Worm (Caenorhabditis elegans) whole organism, young adult: ENCODE results near the gene C49C8.3.

Experiments used
- C06A6.2 ChIP-seq: fragments of 200-800 bp; sonication (Bioruptor generic); conservative IDR thresholded peaks from 2 replicates; pipeline ENCODE4 v1.3.6; 2022; ENCODE audit warnings: missing genetic modification characterization, missing compliant biosample characterization
- F22D6.2 ChIP-seq: sonication (generic microtip); optimal IDR thresholded peaks from 2 replicates; lab custom pipeline; 2016; ENCODE audit warnings: mild to moderate bottlenecking, missing genetic modification characterization, missing compliant biosample characterization
- F37B4.10 ChIP-seq: fragments of 200-800 bp; sonication (Bioruptor generic); IDR thresholded peaks from 2 replicates; pipeline ENCODE4 v1.3.6; 2022; ENCODE audit warnings: missing genetic modification characterization, missing compliant biosample characterization
- F52B5.7 ChIP-seq: sonication (generic microtip); optimal IDR thresholded peaks from 2 replicates; lab custom pipeline; 2016; ENCODE audit warnings: mild to moderate bottlenecking, missing genetic modification characterization, missing compliant biosample characterization
- F57C9.4 ChIP-seq: sonication (generic microtip); optimal IDR thresholded peaks from 2 replicates; lab custom pipeline; 2017; ENCODE audit warnings: mild to moderate bottlenecking, missing genetic modification characterization, missing compliant biosample characterization
- Y53F4B.3 ChIP-seq: fragments of 200-800 bp; sonication (Bioruptor generic); IDR thresholded peaks from 2 replicates; pipeline ENCODE4 v1.3.6; 2022; ENCODE audit warnings: missing genetic modification reagents, missing genetic modification characterization, missing compliant biosample characterization
- ZK185.1 ChIP-seq: sonication (generic microtip); optimal IDR thresholded peaks from 2 replicates; lab custom pipeline; 2016; ENCODE audit warnings: mild to moderate bottlenecking, missing genetic modification characterization, missing compliant biosample characterization; ENCODE audit not compliant: poor library complexity, severe bottlenecking
- ama-1 ChIP-seq, 3 experiments: fragments of 150-350 bp in 1 of 3; sonication (generic microtip) in 2 of 3; optimal IDR thresholded peaks; 2 replicates each; lab custom pipeline; 2014 to 2018; ENCODE audit warnings: missing biosample characterization in 2 of 3, missing genetic modification characterization in 2 of 3, missing genetic modification reagents in 2 of 3
- aptf-2 ChIP-seq: fragments of 200-800 bp; sonication (Bioruptor generic); conservative IDR thresholded peaks from 2 replicates; pipeline ENCODE4 v1.3.6; 2022; ENCODE audit warnings: missing genetic modification reagents, missing genetic modification characterization, missing compliant biosample characterization
- atf-7 ChIP-seq: sonication (generic microtip); optimal IDR thresholded peaks from 2 replicates; lab custom pipeline; 2017; ENCODE audit warnings: mild to moderate bottlenecking, missing genetic modification characterization, missing compliant biosample characterization
- athp-1 ChIP-seq: sonication (generic microtip); optimal IDR thresholded peaks from 2 replicates; lab custom pipeline; 2017; ENCODE audit warnings: mild to moderate bottlenecking, missing genetic modification characterization, missing compliant biosample characterization
- attf-3 ChIP-seq: fragments of 200-800 bp; sonication (Bioruptor generic); conservative IDR thresholded peaks from 2 replicates; pipeline ENCODE4 v1.3.6; 2022; ENCODE audit warnings: missing genetic modification reagents, missing genetic modification characterization, missing compliant biosample characterization
- attf-5 ChIP-seq: fragments of 200-800 bp; sonication (Bioruptor generic); optimal IDR thresholded peaks from 2 replicates; lab custom pipeline; 2018; ENCODE audit warnings: mild to moderate bottlenecking, missing genetic modification characterization, missing compliant biosample characterization
- attf-6 ChIP-seq: fragments of 200-800 bp; sonication (Bioruptor generic); IDR thresholded peaks from 2 replicates; pipeline ENCODE4 v1.3.6; 2022; ENCODE audit warnings: missing genetic modification reagents, missing genetic modification characterization, missing compliant biosample characterization
- ceh-58 ChIP-seq: fragments of 200-800 bp; sonication (Bioruptor generic); IDR thresholded peaks from 2 replicates; pipeline ENCODE4 v1.3.6; 2022; ENCODE audit warnings: missing genetic modification characterization, missing compliant biosample characterization
- ceh-91 ChIP-seq: fragments of 200-800 bp; sonication (Bioruptor generic); IDR thresholded peaks from 2 replicates; pipeline ENCODE4 v1.3.6; 2022; ENCODE audit warnings: missing genetic modification reagents, missing genetic modification characterization, missing compliant biosample characterization
- dpl-1 ChIP-seq: fragments of 150-350 bp; optimal IDR thresholded peaks from 2 replicates; lab custom pipeline; 2014; ENCODE audit warnings: missing biosample characterization, missing genetic modification reagents, missing genetic modification characterization
- efl-1 ChIP-seq: fragments of 150-350 bp; optimal IDR thresholded peaks from 2 replicates; lab custom pipeline; 2014; ENCODE audit warnings: missing biosample characterization, missing genetic modification reagents, missing genetic modification characterization
- him-1 ChIP-seq: sonication (generic microtip); optimal IDR thresholded peaks from 2 replicates; lab custom pipeline; 2016; ENCODE audit warnings: missing genotype, missing genetic modification reagents, missing genetic modification characterization, missing compliant biosample characterization
- hlh-12 ChIP-seq: sonication (generic microtip); optimal IDR thresholded peaks from 2 replicates; lab custom pipeline; 2016; ENCODE audit warnings: missing genetic modification characterization, missing compliant biosample characterization
- hrde-1 ChIP-seq: sonication (generic microtip); optimal IDR thresholded peaks from 2 replicates; lab custom pipeline; 2016; ENCODE audit warnings: missing genetic modification characterization, mild to moderate bottlenecking, missing compliant biosample characterization, moderate library complexity, missing genotype, missing genetic modification reagents, borderline replicate concordance
- hsf-1 ChIP-seq: fragments of 200-800 bp; sonication (Bioruptor generic); IDR thresholded peaks from 2 replicates; pipeline ENCODE4 v1.3.6; 2022; ENCODE audit warnings: missing genetic modification reagents, missing genetic modification characterization, missing compliant biosample characterization
- lag-1 ChIP-seq: fragments of 200-800 bp; sonication (Bioruptor generic); IDR thresholded peaks from 2 replicates; pipeline ENCODE4 v1.3.6; 2022; ENCODE audit warnings: missing genetic modification reagents, missing genetic modification characterization, missing compliant biosample characterization
- let-526 ChIP-seq: fragments of 200-800 bp; sonication (Bioruptor generic); IDR thresholded peaks from 2 replicates; pipeline ENCODE4 v1.3.6; 2022; ENCODE audit warnings: missing genetic modification reagents, missing genetic modification characterization, missing compliant biosample characterization
- lin-26 ChIP-seq: fragments of 200-800 bp; sonication (Bioruptor generic); IDR thresholded peaks from 2 replicates; pipeline ENCODE4 v1.3.6; 2022; ENCODE audit warnings: missing genetic modification reagents, missing genetic modification characterization, missing compliant biosample characterization
- lin-40 ChIP-seq: sonication (generic microtip); optimal IDR thresholded peaks from 2 replicates; lab custom pipeline; 2016; ENCODE audit warnings: missing genetic modification characterization, mild to moderate bottlenecking, missing compliant biosample characterization, missing genotype, missing genetic modification reagents
- lin-54 ChIP-seq: fragments of 200-800 bp; sonication (Bioruptor generic); optimal IDR thresholded peaks from 2 replicates; lab custom pipeline; 2018; ENCODE audit warnings: mild to moderate bottlenecking, missing genetic modification characterization, missing compliant biosample characterization
- lsl-1 ChIP-seq: fragments of 200-800 bp; sonication (Bioruptor generic); optimal IDR thresholded peaks from 2 replicates; lab custom pipeline; 2018; ENCODE audit warnings: mild to moderate bottlenecking, missing genetic modification characterization, moderate library complexity, missing compliant biosample characterization
- madf-3 ChIP-seq: fragments of 200-800 bp; sonication (Bioruptor generic); IDR thresholded peaks from 2 replicates; pipeline ENCODE4 v1.3.6; 2022; ENCODE audit warnings: missing genetic modification reagents, missing genetic modification characterization, missing compliant biosample characterization
- madf-6 ChIP-seq: fragments of 200-800 bp; sonication (Bioruptor generic); IDR thresholded peaks from 2 replicates; pipeline ENCODE4 v1.3.6; 2022; ENCODE audit warnings: missing genetic modification reagents, missing genetic modification characterization, missing compliant biosample characterization
- madf-8 ChIP-seq: fragments of 200-800 bp; sonication (Bioruptor generic); conservative IDR thresholded peaks from 2 replicates; pipeline ENCODE4 v1.3.6; 2022; ENCODE audit warnings: missing genetic modification reagents, missing genetic modification characterization, missing compliant biosample characterization
- mel-28 ChIP-seq: sonication (generic microtip); optimal IDR thresholded peaks from 2 replicates; lab custom pipeline; 2016; ENCODE audit warnings: borderline replicate concordance, mild to moderate bottlenecking, missing genetic modification characterization, missing compliant biosample characterization
- mxl-1 ChIP-seq: sonication (generic microtip); optimal IDR thresholded peaks from 2 replicates; lab custom pipeline; 2016; ENCODE audit warnings: missing genetic modification characterization, missing compliant biosample characterization
- nhr-120 ChIP-seq: fragments of 200-800 bp; sonication (Bioruptor generic); IDR thresholded peaks from 2 replicates; pipeline ENCODE4 v1.3.6; 2022; ENCODE audit warnings: missing genetic modification characterization, missing compliant biosample characterization
- nhr-27 ChIP-seq: fragments of 200-800 bp; sonication (Bioruptor generic); optimal IDR thresholded peaks from 2 replicates; lab custom pipeline; 2018; ENCODE audit warnings: mild to moderate bottlenecking, missing genetic modification characterization, moderate library complexity, missing compliant biosample characterization
- pbrm-1 ChIP-seq: fragments of 200-800 bp; sonication (Bioruptor generic); IDR thresholded peaks from 2 replicates; pipeline ENCODE4 v1.3.6; 2022; ENCODE audit warnings: missing genetic modification reagents, missing genetic modification characterization, missing compliant biosample characterization
- rcor-1 ChIP-seq: fragments of 200-800 bp; sonication (Bioruptor generic); IDR thresholded peaks from 2 replicates; pipeline ENCODE4 v1.3.6; 2022; ENCODE audit warnings: missing genetic modification reagents, missing genetic modification characterization, missing compliant biosample characterization
- rec-8 ChIP-seq, 2 experiments: sonication (generic microtip); optimal IDR thresholded peaks; 2 replicates each; lab custom pipeline; 2016; ENCODE audit warnings: mild to moderate bottlenecking in 2 of 2, missing genetic modification characterization in 2 of 2, missing genetic modification reagents in 2 of 2, missing genotype in 2 of 2, missing biosample characterization in 1 of 2, missing compliant biosample characterization in 1 of 2, moderate library complexity in 1 of 2
- rpc-1 ChIP-seq, 2 experiments: fragments of 150-350 bp in 1 of 2; sonication (generic microtip) in 1 of 2; optimal IDR thresholded peaks; 2 replicates each; lab custom pipeline; 2014 to 2018; ENCODE audit warnings: missing biosample characterization in 1 of 2, missing genetic modification characterization in 1 of 2, missing genetic modification reagents in 1 of 2, missing genotype in 1 of 2
- snpc-3.4 ChIP-seq: sonication (generic microtip); optimal IDR thresholded peaks from 2 replicates; lab custom pipeline; 2017; ENCODE audit warnings: missing genetic modification characterization, mild to moderate bottlenecking, missing compliant biosample characterization, antibody characterized with exemption, moderate library complexity, missing genotype, missing genetic modification reagents
- somi-1 ChIP-seq: fragments of 200-800 bp; sonication (Bioruptor generic); optimal IDR thresholded peaks from 2 replicates; lab custom pipeline; 2018; ENCODE audit warnings: mild to moderate bottlenecking, missing genetic modification characterization, missing compliant biosample characterization
- tbx-9 ChIP-seq: sonication (generic microtip); optimal IDR thresholded peaks from 2 replicates; lab custom pipeline; 2016; ENCODE audit warnings: borderline replicate concordance, missing genetic modification characterization, inconsistent platforms, missing compliant biosample characterization
- ztf-25 ChIP-seq: fragments of 200-800 bp; sonication (Bioruptor generic); IDR thresholded peaks from 2 replicates; pipeline ENCODE4 v1.3.6; 2022; ENCODE audit warnings: missing genetic modification reagents, missing genetic modification characterization, missing compliant biosample characterization
- ztf-3 ChIP-seq: fragments of 200-800 bp; sonication (Bioruptor generic); optimal IDR thresholded peaks from 2 replicates; lab custom pipeline; 2018; ENCODE audit warnings: mild to moderate bottlenecking, missing genetic modification characterization, missing compliant biosample characterization

C49C8.3 gene

ce11 chrIV:8644432-8644831 lies at the start of gene C49C8.3:
TSS of gene C49C8.3 (plus strand) at chrIV:8644732.
- TF ChIP-seq hlh-12 (no peak), F52B5.7 (tag; lab: Kevin White, UChicago) (no peak), mel-28 (tag; lab: Kevin White, UChicago) (no peak), F22D6.2 (no peak), let-526 (no peak), hrde-1 (tag; lab: Kevin White, UChicago) (no peak), dpl-1 (GFP tag; lab: Kevin White, UChicago) (no peak), rcor-1 (GFP tag; lab: Robert Waterston, UW) (no peak), somi-1 (GFP tag; lab: Kevin White, UChicago) (no peak), Y53F4B.3 (GFP tag; lab: Robert Waterston, UW) (no peak), lin-40 (tag; lab: Kevin White, UChicago) (no peak), ZK185.1 (tag; lab: Kevin White, UChicago) (no peak), F57C9.4 (no peak)

ce11 chrIV:8595317-8595716 lies 49.2 kb upstream of the C49C8.3 start, which contains the start of gene Y59H11AR.3:
TSS of gene Y59H11AR.3 (minus strand) at chrIV:8595417.
- no peak for TF ChIP-seq madf-8 (GFP tag; lab: Robert Waterston, UW)
- TF ChIP-seq aptf-2: no peak
- TF ChIP-seq rec-8 (tag; optimal IDR thresholded peaks at IDR 0.05; lab: Kevin White, UChicago): no peak
- TF ChIP-seq athp-1: no peak
- no peak for TF ChIP-seq F37B4.10 (GFP tag; lab: Robert Waterston, UW)
- no peak for TF ChIP-seq tbx-9 (tag; lab: Kevin White, UChicago)
- no peak for TF ChIP-seq rpc-1 (optimal IDR thresholded peaks at IDR 0.05; lab: Kevin White, UChicago)
- no peak for TF ChIP-seq rpc-1 (tag; optimal IDR thresholded peaks at IDR 0.05; lab: Kevin White, UChicago)
- TF ChIP-seq nhr-27 (tag; lab: Kevin White, UChicago): no peak
- no peak for TF ChIP-seq atf-7 (tag; lab: Kevin White, UChicago)
- TF ChIP-seq madf-6 (GFP tag; lab: Robert Waterston, UW): no peak
- no peak for TF ChIP-seq efl-1
- no peak for TF ChIP-seq madf-3 (GFP tag; lab: Robert Waterston, UW)
- no peak for TF ChIP-seq attf-6 (GFP tag; lab: Robert Waterston, UW)
- TF ChIP-seq pbrm-1 (GFP tag; lab: Robert Waterston, UW): no peak
- no peak for TF ChIP-seq C06A6.2 (GFP tag; lab: Robert Waterston, UW)
- TF ChIP-seq, all 124 proteins: peak for 0

- TF ChIP-seq him-1 (tag; lab: Kevin White, UChicago) (no peak), ztf-25 (no peak), hsf-1 (GFP tag; lab: Robert Waterston, UW) (no peak), ceh-91 (GFP tag; lab: Robert Waterston, UW) (no peak), attf-3 (no peak), lin-26 (GFP tag; lab: Robert Waterston, UW) (no peak), attf-5 (no peak), lag-1 (no peak), lin-54 (no peak), mel-28 (tag; lab: Kevin White, UChicago) (no peak), rcor-1 (GFP tag; lab: Robert Waterston, UW) (no peak), madf-6 (GFP tag; lab: Robert Waterston, UW) (no peak), nhr-120 (GFP tag; lab: Robert Waterston, UW) (no peak), ztf-3 (no peak), snpc-3.4 (tag; lab: Kevin White, UChicago) (no peak), ceh-58 (GFP tag; lab: Robert Waterston, UW) (no peak), ama-1 (optimal IDR thresholded peaks at IDR 0.05; lab: Kevin White, UChicago) (no peak), ama-1 (GFP tag; optimal IDR thresholded peaks at IDR 0.05; lab: Kevin White, UChicago) (no peak), lsl-1 (GFP tag; lab: Kevin White, UChicago) (no peak), mxl-1 (tag; lab: Kevin White, UChicago) (no peak), dpl-1 (GFP tag; lab: Kevin White, UChicago) (no peak)
These were observed 48.8 kb upstream of the C49C8.3 start, which contains the start of gene clec-181 for ce11 chrIV:8595767-8596166. TSS of gene clec-181 (plus strand) at chrIV:8596067.
